Worm (Caenorhabditis elegans): Measurements from ENCODE around the gene srbc-26.

The srbc-26 gene

ce11 chrV:17217690-17218089 lies 46.0 kb downstream of the srbc-26 start, which contains the start of gene srbc-62:
TSS of gene srbc-62 (plus strand) at chrV:17217990.
- TF ChIP-seq ceh-9 (tag; optimal IDR thresholded peaks at IDR 0.05) (no peak), T23F11.4 (GFP tag; optimal IDR thresholded peaks at IDR 0.05) (no peak)

ce11 chrV:17220345-17220744 lies 48.7 kb downstream of the srbc-26 start, which contains the start of gene srh-109:
TSS of gene srh-109 (minus strand) at chrV:17220445.
- TF ChIP-seq sdc-2 (tag; optimal IDR thresholded peaks at IDR 0.05) (no peak), F13H6.1 (tag; optimal IDR thresholded peaks at IDR 0.05) (no peak), hlh-15 (tag; optimal IDR thresholded peaks at IDR 0.05) (no peak), ceh-9 (tag; optimal IDR thresholded peaks at IDR 0.05) (no peak), T23F11.4 (GFP tag; optimal IDR thresholded peaks at IDR 0.05) (no peak), hlh-6 (tag; optimal IDR thresholded peaks at IDR 0.05) (no peak), hlh-13 (GFP tag; optimal IDR thresholded peaks at IDR 0.05) (no peak), pqm-1 (tag; optimal IDR thresholded peaks at IDR 0.05) (no peak), ceh-31 (tag; optimal IDR thresholded peaks at IDR 0.05) (no peak), pros-1 (tag; optimal IDR thresholded peaks at IDR 0.05) (no peak), zip-5 (tag; optimal IDR thresholded peaks at IDR 0.05) (no peak), tbx-2 (tag; optimal IDR thresholded peaks at IDR 0.05) (no peak), hlh-8 (tag; optimal IDR thresholded peaks at IDR 0.05) (no peak)
